Fruit fly (Drosophila melanogaster): ENCODE results near the gene Sec61gamma.

Sec61gamma gene

DNA sequence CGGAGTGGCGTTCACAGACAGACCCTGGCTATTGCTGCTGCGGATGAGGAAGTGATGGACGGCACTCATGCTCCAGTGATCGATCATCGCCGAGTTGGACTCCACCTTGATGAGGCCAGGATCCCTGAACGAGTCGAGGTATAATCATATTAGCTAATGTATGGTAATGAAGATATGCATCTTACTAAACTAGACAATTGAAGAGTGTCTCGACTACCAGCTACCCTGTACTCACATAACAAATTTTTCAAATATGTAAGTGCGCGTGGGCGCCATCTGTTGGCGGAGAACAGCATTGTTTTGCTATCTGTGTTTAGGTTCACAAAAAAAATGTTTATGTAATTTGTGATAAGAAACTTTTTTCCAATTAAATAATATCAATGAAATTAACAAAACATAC lies 36.1 kb downstream of the Sec61gamma start:
- TF ChIP-seq EcR (GFP tag; optimal IDR thresholded peaks at IDR 0.05), result no peak
- no peak for TF ChIP-seq CG8478 (optimal IDR thresholded peaks at IDR 0.05)
- TF ChIP-seq usp (GFP tag; optimal IDR thresholded peaks at IDR 0.05), result no peak
- TF ChIP-seq psq (optimal IDR thresholded peaks at IDR 0.05), result no peak
- TF ChIP-seq pan (optimal IDR thresholded peaks at IDR 0.05), result no peak
- TF ChIP-seq Dll (optimal IDR thresholded peaks at IDR 0.05), result no peak

DNA sequence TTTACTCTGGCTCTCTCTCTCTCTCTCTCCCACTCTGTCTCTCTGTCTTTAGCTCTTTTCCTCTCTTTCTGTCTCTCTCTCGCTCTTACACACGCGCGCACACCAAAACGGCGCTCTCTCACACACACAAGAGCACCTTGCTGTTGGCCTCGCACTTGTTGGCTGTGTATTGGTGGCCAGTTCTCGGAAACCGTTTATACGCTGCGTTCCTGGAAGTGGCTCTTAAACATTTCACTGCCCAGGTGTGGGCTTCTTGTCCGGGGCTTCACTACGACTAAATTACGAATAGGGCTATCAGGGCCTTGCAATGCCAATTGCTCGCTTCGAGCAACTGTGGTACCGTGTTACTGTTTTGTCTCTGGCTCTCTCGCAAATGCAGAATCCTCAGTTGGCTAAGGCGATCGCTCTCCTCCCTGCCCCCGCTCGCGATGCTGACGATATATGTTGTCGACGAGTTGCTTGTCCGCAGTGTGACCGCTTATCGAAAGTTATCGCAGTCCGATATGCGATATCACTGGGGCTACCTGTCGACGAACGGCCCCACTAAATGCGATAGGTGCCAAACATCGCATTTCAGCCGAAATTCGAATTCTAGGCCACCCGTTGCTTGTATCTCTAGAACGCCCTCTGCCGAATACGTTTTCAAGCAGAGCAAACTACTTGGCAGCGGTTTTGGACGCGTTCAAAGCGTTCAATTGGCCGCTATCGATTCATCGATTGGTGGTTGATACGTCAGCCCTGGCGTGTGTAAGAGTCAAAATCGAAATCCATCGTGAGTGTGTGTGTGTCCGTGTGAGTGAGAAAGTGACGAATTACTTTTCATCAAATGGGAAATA lies 40.1 kb downstream of the Sec61gamma start, which contains the start of the genes dome and Ubqn:
Gene dome (minus strand): TSS at position 479 of the 836 bp plus-strand sequence.
Gene Ubqn (plus strand): TSS at position 769 of the 836 bp plus-strand sequence.
- no peak for TF ChIP-seq pan (optimal IDR thresholded peaks at IDR 0.05)
- TF ChIP-seq psq (optimal IDR thresholded peaks at IDR 0.05), result no peak
- TF ChIP-seq EcR (GFP tag; optimal IDR thresholded peaks at IDR 0.05), result no peak
- TF ChIP-seq Dll (optimal IDR thresholded peaks at IDR 0.05), result peak; percentile 97

DNA sequence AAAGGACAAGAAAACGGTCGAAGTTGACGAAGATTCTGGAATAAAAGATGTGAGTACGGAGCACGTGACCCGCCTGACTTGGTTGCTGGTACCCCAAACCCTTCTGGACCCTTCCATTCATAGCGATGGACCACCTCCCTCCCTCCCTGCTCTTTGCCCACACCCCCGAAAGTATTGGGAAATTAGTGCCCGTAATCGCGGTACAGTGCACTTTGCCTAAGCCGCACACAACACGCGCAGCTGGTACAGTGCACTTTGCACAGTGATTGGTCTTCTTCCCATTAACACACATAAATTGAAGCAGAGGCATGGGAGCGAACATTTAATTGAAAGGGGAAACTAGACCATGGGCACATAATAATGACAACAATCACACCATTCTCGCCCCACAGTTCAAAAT lies 40.9 kb downstream of the Sec61gamma start:
- TF ChIP-seq EcR (GFP tag; optimal IDR thresholded peaks at IDR 0.05) (no peak), usp (GFP tag; optimal IDR thresholded peaks at IDR 0.05) (no peak), pan (optimal IDR thresholded peaks at IDR 0.05) (no peak), psq (optimal IDR thresholded peaks at IDR 0.05) (no peak), CG8478 (optimal IDR thresholded peaks at IDR 0.05) (no peak), Dll (optimal IDR thresholded peaks at IDR 0.05) (no peak)

DNA sequence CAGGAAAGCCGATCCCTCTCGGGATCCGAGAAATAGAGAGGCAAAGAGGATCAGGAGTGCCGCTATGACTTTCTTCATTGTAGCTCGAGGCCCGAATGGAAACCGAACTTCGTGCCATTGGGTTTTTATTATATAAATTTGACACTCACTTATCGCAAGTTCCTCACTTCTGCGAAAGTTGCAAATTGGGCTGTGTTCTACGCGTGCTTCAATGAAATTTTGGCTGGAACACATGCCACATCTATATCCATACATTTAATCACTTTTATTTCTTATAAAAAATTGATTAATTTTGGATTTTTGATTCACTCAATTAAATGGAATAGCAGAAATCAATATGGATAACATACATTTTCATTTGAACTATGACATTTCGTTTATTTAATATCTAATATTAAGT lies 45.7 kb downstream of the Sec61gamma start, which contains the start of gene CG14227:
Gene CG14227 (minus strand): TSS at position 101 of the 400 bp plus-strand sequence.
- no peak for TF ChIP-seq Dll (optimal IDR thresholded peaks at IDR 0.05)
- no peak for TF ChIP-seq usp (GFP tag; optimal IDR thresholded peaks at IDR 0.05)
- TF ChIP-seq EcR (GFP tag; optimal IDR thresholded peaks at IDR 0.05), result no peak
- no peak for TF ChIP-seq CG8478 (optimal IDR thresholded peaks at IDR 0.05)
- no peak for TF ChIP-seq pan (optimal IDR thresholded peaks at IDR 0.05)
- TF ChIP-seq psq (optimal IDR thresholded peaks at IDR 0.05), result no peak

DNA sequence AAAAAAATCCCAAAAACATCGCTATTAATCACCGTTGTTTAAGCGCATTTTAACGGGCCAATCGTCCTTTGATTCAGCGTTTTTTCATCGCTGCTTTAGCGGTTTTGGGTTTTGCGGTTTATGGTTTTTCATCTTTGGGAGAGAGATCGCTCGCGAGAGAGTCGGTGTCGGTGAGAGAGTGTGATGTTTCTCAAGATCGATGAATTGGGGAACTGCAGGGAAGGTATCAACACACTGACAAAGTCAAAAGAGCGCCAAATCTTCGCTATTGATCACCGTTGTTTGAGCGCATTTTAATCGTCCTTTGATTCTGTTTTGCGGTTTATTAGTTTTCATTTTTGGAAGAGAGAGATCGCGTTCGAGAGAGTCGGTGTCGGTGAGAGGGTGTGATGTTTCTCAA lies 46.9 kb downstream of the Sec61gamma start:
- TF ChIP-seq psq (optimal IDR thresholded peaks at IDR 0.05), result no peak
- no peak for TF ChIP-seq CG8478 (optimal IDR thresholded peaks at IDR 0.05)
- TF ChIP-seq pan (optimal IDR thresholded peaks at IDR 0.05), result no peak
- no peak for TF ChIP-seq EcR (GFP tag; optimal IDR thresholded peaks at IDR 0.05)
- no peak for TF ChIP-seq Dll (optimal IDR thresholded peaks at IDR 0.05)
- no peak for TF ChIP-seq usp (GFP tag; optimal IDR thresholded peaks at IDR 0.05)

DNA sequence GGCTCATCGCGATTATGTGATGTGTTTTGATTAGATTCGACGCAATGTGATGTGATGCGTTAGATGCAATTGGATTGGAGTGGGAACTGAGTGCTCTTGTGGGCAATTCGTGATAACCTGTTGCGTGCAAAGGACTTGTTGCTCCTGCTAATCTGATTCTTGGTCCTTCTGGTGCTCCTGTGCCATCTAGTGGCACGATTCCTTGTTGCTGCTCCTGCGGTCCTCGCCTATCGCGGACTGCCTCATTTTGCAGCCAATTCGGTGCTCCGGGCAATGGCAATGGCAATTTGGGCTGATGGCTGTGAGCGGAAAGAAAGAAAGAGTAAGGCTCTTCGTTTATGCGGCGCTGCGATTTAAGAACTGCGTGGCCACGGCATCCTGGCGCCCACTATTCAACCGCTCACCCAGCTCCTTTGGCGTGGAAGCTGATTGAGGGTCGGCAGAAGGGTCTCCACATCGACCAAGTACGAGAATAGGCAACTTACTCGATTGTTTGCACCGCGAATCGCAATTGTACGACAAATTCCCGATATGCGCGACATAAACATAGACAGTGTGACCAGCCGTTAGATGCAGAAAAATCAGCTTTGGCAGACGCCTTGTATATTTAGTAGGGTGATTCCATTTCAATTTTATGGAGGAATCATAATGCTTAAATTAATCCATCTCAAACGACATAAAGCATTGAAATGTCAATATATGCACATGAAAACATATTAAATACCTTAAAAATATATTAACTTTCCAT lies 50.0 kb downstream of the Sec61gamma start, which contains the start of gene Mer:
Gene Mer (minus strand): TSS at position 550 of the 748 bp plus-strand sequence.
- no peak for TF ChIP-seq Dll (optimal IDR thresholded peaks at IDR 0.05)
- no peak for TF ChIP-seq CG8478 (optimal IDR thresholded peaks at IDR 0.05)
- TF ChIP-seq pan (optimal IDR thresholded peaks at IDR 0.05), result no peak
- TF ChIP-seq usp (GFP tag; optimal IDR thresholded peaks at IDR 0.05), result no peak
- TF ChIP-seq psq (optimal IDR thresholded peaks at IDR 0.05), result no peak
- no peak for TF ChIP-seq EcR (GFP tag; optimal IDR thresholded peaks at IDR 0.05)
